Fruit fly (Drosophila melanogaster): ENCODE data around the gene CG5746.
A peak's percentile ranks its signal among the peaks of the same experiment; 100 is the strongest.

Gene CG5746

dm6 chr3R:24348420-24349190, at the start of gene CG5746, which contains the start of gene CG6454 (continued):
- TF ChIP-seq CG17361 (GFP tag; IDR thresholded peaks at IDR 0.05): no peak
- peak; percentile 45 for TF ChIP-seq CG15696 (tag; optimal IDR thresholded peaks at IDR 0.05)
- no peak for TF ChIP-seq CG12071 (GFP tag; optimal IDR thresholded peaks at IDR 0.05)
- TF ChIP-seq NFAT (GFP tag; IDR thresholded peaks at IDR 0.05): no peak; the same call in 1 of the 2 replicates
- TF ChIP-seq CG4730 (GFP tag; IDR thresholded peaks at IDR 0.05): no peak
- TF ChIP-seq sd (tag; optimal IDR thresholded peaks at IDR 0.05): no peak
- TF ChIP-seq CG14014 (GFP tag; IDR thresholded peaks at IDR 0.05): 0 out of 2 replicates have a peak, but pooled peaks have one; percentile 25
- TF ChIP-seq Pdp1 (GFP tag; optimal IDR thresholded peaks at IDR 0.05): peak; percentile 53 to 64
- TF ChIP-seq CG17385 (GFP tag; optimal IDR thresholded peaks at IDR 0.05): peak; percentile 95
- no peak for TF ChIP-seq dmrt99B (tag; optimal IDR thresholded peaks at IDR 0.05)
- TF ChIP-seq CG42726 (GFP tag; IDR thresholded peaks at IDR 0.05; ENCODE audit: partially characterized antibody): 0 out of 2 replicates have a peak, but pooled peaks have one; percentile 5
- TF ChIP-seq CG4360 (GFP tag; IDR thresholded peaks at IDR 0.05): peak; percentile 79
- TF ChIP-seq unc-4 (GFP tag; IDR thresholded peaks at IDR 0.05; ENCODE audit: partially characterized antibody): no peak
- TF ChIP-seq CG4820 (GFP tag; optimal IDR thresholded peaks at IDR 0.05): peak; percentile 55
- peak; percentile 58 for TF ChIP-seq Ssrp (tag; optimal IDR thresholded peaks at IDR 0.05)
- peak; percentile 78 for TF ChIP-seq CG30403 (GFP tag; optimal IDR thresholded peaks at IDR 0.05)
- TF ChIP-seq CG8924 (tag; optimal IDR thresholded peaks at IDR 0.05): peak; percentile 72
- peak; percentile 72 for TF ChIP-seq CG10267 (tag; optimal IDR thresholded peaks at IDR 0.05)
- TF ChIP-seq sc (optimal IDR thresholded peaks at IDR 0.05): no peak
- TF ChIP-seq sc (GFP tag; optimal IDR thresholded peaks at IDR 0.05): no peak
- TF ChIP-seq CG16813 (GFP tag; IDR thresholded peaks at IDR 0.05; ENCODE audit: partially characterized antibody): no peak
- TF ChIP-seq Dbx (GFP tag; IDR thresholded peaks at IDR 0.05): 0 out of 3 replicates have a peak, but pooled peaks have one; percentile 48
- TF ChIP-seq CG15514 (GFP tag; optimal IDR thresholded peaks at IDR 0.05): peak; percentile 33
- TF ChIP-seq gt (GFP tag; IDR thresholded peaks at IDR 0.05): no peak
- no peak for TF ChIP-seq pita (GFP tag; optimal IDR thresholded peaks at IDR 0.05)
- no peak; the same call in 2 of the 3 replicates for TF ChIP-seq dysf (GFP tag; IDR thresholded peaks at IDR 0.05)
- no peak for TF ChIP-seq Scr (GFP tag; IDR thresholded peaks at IDR 0.05; ENCODE audit: partially characterized antibody)
- no peak for TF ChIP-seq PHDP (tag; optimal IDR thresholded peaks at IDR 0.05)
- TF ChIP-seq crp (GFP tag; optimal IDR thresholded peaks at IDR 0.05): no peak
- TF ChIP-seq sob (GFP tag; IDR thresholded peaks at IDR 0.05): peak; percentile 59; the same call in 1 of the 2 replicates
- TF ChIP-seq Six4 (GFP tag; optimal IDR thresholded peaks at IDR 0.05): peak; percentile 33
- peak; percentile 52; the same call in 1 of the 2 replicates for TF ChIP-seq CG6689 (GFP tag; IDR thresholded peaks at IDR 0.05)
- TF ChIP-seq sens (GFP tag): peak; percentile 94
- peak; percentile 61 for TF ChIP-seq CG9797 (GFP tag; optimal IDR thresholded peaks at IDR 0.05)
- TF ChIP-seq onecut (GFP tag; IDR thresholded peaks at IDR 0.05): peak; percentile 100
- peak; percentile 18 for TF ChIP-seq Neu2 (GFP tag; optimal IDR thresholded peaks at IDR 0.05; ENCODE audit: borderline replicate concordance)
- no peak for TF ChIP-seq ap (GFP tag; IDR thresholded peaks at IDR 0.05)
- no peak for TF ChIP-seq Atf6 (GFP tag; IDR thresholded peaks at IDR 0.05)
- no peak for TF ChIP-seq Dad (GFP tag; optimal IDR thresholded peaks at IDR 0.05)
- no peak for TF ChIP-seq CG13894 (tag; optimal IDR thresholded peaks at IDR 0.05)
- TF ChIP-seq Fer1 (GFP tag; optimal IDR thresholded peaks at IDR 0.05): no peak
- TF ChIP-seq cwo (GFP tag; optimal IDR thresholded peaks at IDR 0.05): no peak
- 0 out of 2 replicates have a peak, but pooled peaks have one; percentile 43 for TF ChIP-seq H2.0 (GFP tag; IDR thresholded peaks at IDR 0.05)
- no peak for TF ChIP-seq zf30C (GFP tag; optimal IDR thresholded peaks at IDR 0.05)
- no peak for TF ChIP-seq HmgD (GFP tag; optimal IDR thresholded peaks at IDR 0.05)
- TF ChIP-seq sim (GFP tag; IDR thresholded peaks at IDR 0.05): no peak
- no peak for TF ChIP-seq Gsc (GFP tag; IDR thresholded peaks at IDR 0.05)
- no peak for TF ChIP-seq CTCF (GFP tag; optimal IDR thresholded peaks at IDR 0.05)
- no peak for TF ChIP-seq Lim3 (GFP tag; IDR thresholded peaks at IDR 0.05)
- TF ChIP-seq CG30431 (GFP tag; optimal IDR thresholded peaks at IDR 0.05): no peak
